Worm (Caenorhabditis elegans) whole organism, mixed stage, embryonic: ENCODE results near the gene fbxa-184.

Experiments
- bed-3 ChIP-seq: fragments of 200-800 bp; sonication (Bioruptor generic); optimal IDR thresholded peaks from 3 replicates; lab custom pipeline; 2018; ENCODE audit warnings: mild to moderate bottlenecking, missing genetic modification characterization, moderate library complexity, missing compliant biosample characterization
- ceh-39 ChIP-seq: fragments of 150-350 bp; optimal IDR thresholded peaks from 2 replicates; lab custom pipeline; 2014; ENCODE audit warnings: missing biosample characterization, missing genetic modification characterization
- ceh-43 ChIP-seq: fragments of 200-800 bp; sonication (Bioruptor generic); optimal IDR thresholded peaks from 2 replicates; lab custom pipeline; 2018; ENCODE audit warnings: mild to moderate bottlenecking, missing genetic modification characterization, moderate library complexity, missing compliant biosample characterization
- ceh-83 ChIP-seq: fragments of 200-800 bp; sonication (Bioruptor generic); optimal IDR thresholded peaks from 2 replicates; lab custom pipeline; 2018; ENCODE audit warnings: mild to moderate bottlenecking, missing genetic modification characterization, missing compliant biosample characterization
- ces-1 ChIP-seq: fragments of 150-350 bp; optimal IDR thresholded peaks from 2 replicates; lab custom pipeline; 2014; ENCODE audit warnings: missing biosample characterization, missing genetic modification reagents, missing genetic modification characterization
- cnd-1 ChIP-seq: fragments of 200-800 bp; sonication (Bioruptor generic); optimal IDR thresholded peaks from 2 replicates; lab custom pipeline; 2018; ENCODE audit warnings: mild to moderate bottlenecking, missing genetic modification characterization, missing compliant biosample characterization
- drap-1 ChIP-seq: fragments of 200-800 bp; sonication (Bioruptor generic); optimal IDR thresholded peaks from 3 replicates; lab custom pipeline; 2018; ENCODE audit warnings: mild to moderate bottlenecking, missing genetic modification characterization, missing compliant biosample characterization
- elt-1 ChIP-seq: sonication (generic microtip); optimal IDR thresholded peaks from 2 replicates; lab custom pipeline; 2017; ENCODE audit warnings: missing genetic modification characterization, mild to moderate bottlenecking, missing compliant biosample characterization, antibody characterized with exemption, moderate library complexity, borderline replicate concordance; ENCODE audit not compliant: insufficient read depth
- elt-3 ChIP-seq: fragments of 150-350 bp; optimal IDR thresholded peaks from 2 replicates; lab custom pipeline; 2014; ENCODE audit warnings: missing biosample characterization, missing genetic modification characterization
- flh-1 ChIP-seq: fragments of 200-800 bp; sonication (Bioruptor generic); optimal IDR thresholded peaks from 2 replicates; lab custom pipeline; 2018; ENCODE audit warnings: mild to moderate bottlenecking, missing genetic modification characterization, moderate library complexity, missing compliant biosample characterization
- ham-2 ChIP-seq: fragments of 200-800 bp; sonication (Bioruptor generic); optimal IDR thresholded peaks from 2 replicates; lab custom pipeline; 2018; ENCODE audit warnings: mild to moderate bottlenecking, missing genetic modification characterization, missing compliant biosample characterization
- hlh-1 ChIP-seq: fragments of 150-350 bp; optimal IDR thresholded peaks from 2 replicates; lab custom pipeline; 2014; ENCODE audit warnings: missing biosample characterization, missing genetic modification reagents, missing genetic modification characterization
- lin-13 ChIP-seq: fragments of 150-350 bp; optimal IDR thresholded peaks from 2 replicates; lab custom pipeline; 2014; ENCODE audit warnings: missing biosample characterization, missing genetic modification characterization
- lin-32 ChIP-seq: fragments of 200-800 bp; sonication (Bioruptor generic); optimal IDR thresholded peaks from 2 replicates; lab custom pipeline; 2018; ENCODE audit warnings: mild to moderate bottlenecking, missing genetic modification characterization, missing compliant biosample characterization
- lsy-2 ChIP-seq: fragments of 150-350 bp; optimal IDR thresholded peaks from 2 replicates; lab custom pipeline; 2014; ENCODE audit warnings: missing biosample characterization, missing genetic modification characterization
- mab-5 ChIP-seq: fragments of 150-350 bp; optimal IDR thresholded peaks from 2 replicates; lab custom pipeline; 2014; ENCODE audit warnings: missing biosample characterization, missing genetic modification characterization
- mep-1 ChIP-seq: fragments of 150-350 bp; optimal IDR thresholded peaks from 2 replicates; lab custom pipeline; 2017; ENCODE audit warnings: missing biosample characterization, missing genetic modification reagents, missing genetic modification characterization, inconsistent platforms
- mls-2 ChIP-seq: sonication (generic microtip); optimal IDR thresholded peaks from 2 replicates; lab custom pipeline; 2016; ENCODE audit warnings: mild to moderate bottlenecking, missing genetic modification characterization, moderate library complexity, missing compliant biosample characterization
- nhr-12 ChIP-seq: fragments of 150-350 bp; optimal IDR thresholded peaks from 2 replicates; lab custom pipeline; 2014; ENCODE audit warnings: missing biosample characterization, missing genetic modification characterization
- nhr-2 ChIP-seq: fragments of 150-350 bp; optimal IDR thresholded peaks from 2 replicates; lab custom pipeline; 2014; ENCODE audit warnings: missing biosample characterization, missing genetic modification characterization
- nhr-237 ChIP-seq: fragments of 150-350 bp; optimal IDR thresholded peaks from 2 replicates; lab custom pipeline; 2014; ENCODE audit warnings: missing biosample characterization, missing genetic modification characterization
- pha-4 ChIP-seq: fragments of 150-350 bp; optimal IDR thresholded peaks from 2 replicates; lab custom pipeline; 2018; ENCODE audit warnings: missing biosample characterization, missing genetic modification reagents, missing genetic modification characterization
- sem-2 ChIP-seq: fragments of 200-800 bp; sonication (Bioruptor generic); optimal IDR thresholded peaks from 2 replicates; lab custom pipeline; 2018; ENCODE audit warnings: mild to moderate bottlenecking, missing genetic modification characterization, missing compliant biosample characterization
- snpc-4 ChIP-seq: fragments of 150-350 bp; optimal IDR thresholded peaks from 2 replicates; lab custom pipeline; 2014; ENCODE audit warnings: missing biosample characterization, missing genetic modification characterization
- sptf-1 ChIP-seq: sonication (generic microtip); optimal IDR thresholded peaks from 2 replicates; lab custom pipeline; 2017; ENCODE audit warnings: mild to moderate bottlenecking, missing genetic modification characterization, moderate library complexity, missing compliant biosample characterization
- tbx-8 ChIP-seq: fragments of 200-800 bp; sonication (Bioruptor generic); optimal IDR thresholded peaks from 2 replicates; lab custom pipeline; 2018; ENCODE audit warnings: mild to moderate bottlenecking, missing genetic modification characterization, moderate library complexity, missing compliant biosample characterization
- unc-120 ChIP-seq: sonication (generic microtip); optimal IDR thresholded peaks from 2 replicates; lab custom pipeline; 2017; ENCODE audit warnings: missing genetic modification characterization, missing compliant biosample characterization; ENCODE audit not compliant: poor library complexity, severe bottlenecking
- unc-39 ChIP-seq: fragments of 150-350 bp; optimal IDR thresholded peaks from 2 replicates; lab custom pipeline; 2014; ENCODE audit warnings: missing biosample characterization, missing genetic modification characterization
- unc-62 ChIP-seq: fragments of 150-350 bp; optimal IDR thresholded peaks from 2 replicates; lab custom pipeline; 2014; ENCODE audit warnings: missing biosample characterization, missing genetic modification reagents, missing genetic modification characterization
- zip-8 ChIP-seq: fragments of 150-350 bp; optimal IDR thresholded peaks from 2 replicates; lab custom pipeline; 2014; ENCODE audit warnings: missing biosample characterization, missing genetic modification characterization
- ztf-11 ChIP-seq: fragments of 150-350 bp; optimal IDR thresholded peaks from 2 replicates; lab custom pipeline; 2014; ENCODE audit warnings: missing biosample characterization, missing genetic modification characterization

fbxa-184 gene

ce11 chrII:1682218-1682617, 27.8 kb upstream of the fbxa-184 start, which contains the start of gene fbxb-26:
TSS of gene fbxb-26 (plus strand) at chrII:1682518.
- TF ChIP-seq zip-8 (tag; lab: Kevin White, UChicago) = no peak
- TF ChIP-seq bed-3 (GFP tag; lab: Kevin White, UChicago) = no peak
- no peak for TF ChIP-seq sptf-1
- TF ChIP-seq elt-3 = no peak
- TF ChIP-seq nhr-12 = no peak

ce11 chrII:1683742-1684141, 26.3 kb upstream of the fbxa-184 start, which contains the start of gene fbxb-25:
TSS of gene fbxb-25 (plus strand) at chrII:1684042.
- TF ChIP-seq nhr-2 (tag; lab: Kevin White, UChicago) = no peak
- no peak for TF ChIP-seq tbx-8
- TF ChIP-seq hlh-1 (tag; lab: Kevin White, UChicago) = no peak
- TF ChIP-seq unc-120 (tag; lab: Kevin White, UChicago) = no peak
- TF ChIP-seq ham-2 (GFP tag; lab: Kevin White, UChicago) = no peak
- TF ChIP-seq ztf-11 = no peak
- TF ChIP-seq ceh-43 (GFP tag; lab: Kevin White, UChicago) = no peak

- no peak for TF ChIP-seq unc-39 (tag; lab: Kevin White, UChicago)
- no peak for TF ChIP-seq elt-3
- no peak for TF ChIP-seq bed-3 (GFP tag; lab: Kevin White, UChicago)
- TF ChIP-seq mab-5 (tag; lab: Kevin White, UChicago) = no peak
- TF ChIP-seq flh-1 = no peak
- no peak for TF ChIP-seq tbx-8
- TF ChIP-seq snpc-4 (tag; lab: Kevin White, UChicago) = no peak
- TF ChIP-seq mls-2 (tag; lab: Kevin White, UChicago) = no peak
- no peak for TF ChIP-seq pha-4
- TF ChIP-seq sem-2 = no peak
- no peak for TF ChIP-seq lsy-2 (tag; lab: Kevin White, UChicago)
- TF ChIP-seq nhr-12 = no peak
These were observed 21.2 kb upstream of the fbxa-184 start, which contains the start of the genes fbxb-18 and fbxb-19 for ce11 chrII:1688813-1689212. TSS of gene fbxb-18 (minus strand) at chrII:1688913. TSS of gene fbxb-19 (minus strand) at chrII:1689181.

- TF ChIP-seq nhr-237 (tag; lab: Kevin White, UChicago) = no peak
- no peak for TF ChIP-seq snpc-4 (tag; lab: Kevin White, UChicago)
- no peak for TF ChIP-seq ztf-11
- no peak for TF ChIP-seq mep-1 (tag; lab: Kevin White, UChicago)
- TF ChIP-seq lsy-2 (tag; lab: Kevin White, UChicago) = no peak
- no peak for TF ChIP-seq mab-5 (tag; lab: Kevin White, UChicago)
- no peak for TF ChIP-seq unc-120 (tag; lab: Kevin White, UChicago)
- TF ChIP-seq cnd-1 = no peak
- TF ChIP-seq unc-39 (tag; lab: Kevin White, UChicago) = no peak
These were observed 19.0 kb upstream of the fbxa-184 start, which contains the start of gene fbxc-22 for ce11 chrII:1691011-1691410. TSS of gene fbxc-22 (minus strand) at chrII:1691111.

ce11 chrII:1692827-1693226, 17.2 kb upstream of the fbxa-184 start, which contains the start of gene fbxc-21:
TSS of gene fbxc-21 (minus strand) at chrII:1692927.
- TF ChIP-seq unc-120 (tag; lab: Kevin White, UChicago) (no peak), elt-3 (no peak), unc-39 (tag; lab: Kevin White, UChicago) (no peak), nhr-2 (tag; lab: Kevin White, UChicago) (no peak), ceh-43 (GFP tag; lab: Kevin White, UChicago) (no peak), ces-1 (no peak), sptf-1 (no peak), zip-8 (tag; lab: Kevin White, UChicago) (no peak), sem-2 (no peak), nhr-12 (no peak), tbx-8 (no peak), nhr-237 (tag; lab: Kevin White, UChicago) (no peak), pha-4 (no peak), flh-1 (no peak), ceh-39 (no peak)

- no peak for TF ChIP-seq lin-32 (GFP tag; lab: Kevin White, UChicago)
- no peak for TF ChIP-seq lin-13 (tag; lab: Kevin White, UChicago)
- no peak for TF ChIP-seq unc-39 (tag; lab: Kevin White, UChicago)
- no peak for TF ChIP-seq drap-1 (GFP tag; lab: Kevin White, UChicago)
- no peak for TF ChIP-seq elt-1 (tag; lab: Kevin White, UChicago)
- no peak for TF ChIP-seq elt-3
- no peak for TF ChIP-seq unc-62
- no peak for TF ChIP-seq ceh-83 (GFP tag; lab: Kevin White, UChicago)
- no peak for TF ChIP-seq flh-1
- TF ChIP-seq nhr-237 (tag; lab: Kevin White, UChicago) = no peak
These were observed 15.5 kb upstream of the fbxa-184 start, which contains the start of gene fbxc-26 for ce11 chrII:1694530-1694929. TSS of gene fbxc-26 (minus strand) at chrII:1694630.
